Fruit fly (Drosophila melanogaster) whole organism, embryonic: Measurements from ENCODE around the gene ppk17.

ENCODE experiments used
- BtbVII ChIP-seq: fragments of 200-800 bp; sonication (Bioruptor generic); optimal IDR thresholded peaks from 3 replicates; lab custom pipeline; 2017; ENCODE audit warnings: missing biosample characterization, mild to moderate bottlenecking, missing genetic modification characterization
- CG11723 ChIP-seq: fragments of 200-800 bp; sonication (Bioruptor generic); optimal IDR thresholded peaks from 2 replicates; lab custom pipeline; 2017; ENCODE audit warnings: missing biosample characterization, mild to moderate bottlenecking, missing genetic modification characterization
- CG12219 ChIP-seq: fragments of 200-800 bp; sonication (Bioruptor generic); optimal IDR thresholded peaks from 3 replicates; lab custom pipeline; 2018; ENCODE audit warnings: missing biosample characterization, mild to moderate bottlenecking, missing genetic modification characterization
- CG1233 ChIP-seq: fragments of 200-800 bp; sonication (Bioruptor generic); optimal IDR thresholded peaks from 4 replicates; lab custom pipeline; 2018; ENCODE audit warnings: missing biosample characterization, mild to moderate bottlenecking, missing genetic modification characterization
- CG13424 ChIP-seq: fragments of 200-800 bp; sonication (Bioruptor generic); optimal IDR thresholded peaks from 2 replicates; lab custom pipeline; 2019; ENCODE audit warnings: missing biosample characterization, mild to moderate bottlenecking, missing genetic modification characterization, moderate library complexity
- CG14050 ChIP-seq: fragments of 200-800 bp; sonication (Bioruptor generic); IDR thresholded peaks from 3 replicates; pipeline ENCODE4 v1.3.6; 2022; ENCODE audit warnings: missing biosample characterization, missing genetic modification characterization
- CG15479 ChIP-seq: fragments of 200-800 bp; sonication (Bioruptor generic); optimal IDR thresholded peaks from 3 replicates; lab custom pipeline; 2019; ENCODE audit warnings: missing biosample characterization, mild to moderate bottlenecking, missing genetic modification characterization, moderate library complexity
- CG2678 ChIP-seq: fragments of 200-800 bp; sonication (Bioruptor generic); optimal IDR thresholded peaks from 3 replicates; lab custom pipeline; 2019; ENCODE audit warnings: missing biosample characterization, mild to moderate bottlenecking, missing genetic modification characterization, moderate library complexity
- CG30431 ChIP-seq: fragments of 200-800 bp; sonication (Bioruptor generic); optimal IDR thresholded peaks from 2 replicates; lab custom pipeline; 2017; ENCODE audit warnings: missing biosample characterization, missing genetic modification characterization
- CG32772 ChIP-seq: fragments of 200-800 bp; sonication (Bioruptor generic); IDR thresholded peaks from 2 replicates; pipeline ENCODE4 v1.3.6; 2022; ENCODE audit warnings: missing biosample characterization, missing genetic modification characterization
- CG4820 ChIP-seq: fragments of 200-800 bp; sonication (Bioruptor generic); optimal IDR thresholded peaks from 3 replicates; lab custom pipeline; 2016; ENCODE audit warnings: missing biosample characterization, missing genetic modification characterization
- CG5180 ChIP-seq: fragments of 200-800 bp; sonication (Bioruptor generic); optimal IDR thresholded peaks from 3 replicates; lab custom pipeline; 2017; ENCODE audit warnings: missing biosample characterization, missing genetic modification characterization, mild to moderate bottlenecking, moderate library complexity, missing genetic modification reagents
- CG6254 ChIP-seq: fragments of 200-800 bp; sonication (Bioruptor generic); optimal IDR thresholded peaks from 3 replicates; lab custom pipeline; 2017; ENCODE audit warnings: mild to moderate bottlenecking, missing biosample characterization, missing genetic modification reagents, missing genetic modification characterization
- CG8388 ChIP-seq: fragments of 200-800 bp; sonication (Bioruptor generic); optimal IDR thresholded peaks from 2 replicates; lab custom pipeline; 2019; ENCODE audit warnings: missing biosample characterization, mild to moderate bottlenecking, missing genetic modification characterization, moderate library complexity
- D19B ChIP-seq: fragments of 200-800 bp; sonication (Bioruptor generic); optimal IDR thresholded peaks from 2 replicates; lab custom pipeline; 2017; ENCODE audit warnings: missing biosample characterization, mild to moderate bottlenecking, missing genetic modification characterization
- Dek ChIP-seq: fragments of 200-800 bp; sonication (Bioruptor generic); optimal IDR thresholded peaks from 3 replicates; lab custom pipeline; 2019; ENCODE audit warnings: missing biosample characterization, mild to moderate bottlenecking, missing genetic modification characterization, moderate library complexity
- Dip3 ChIP-seq: fragments of 200-800 bp; sonication (Bioruptor generic); optimal IDR thresholded peaks from 3 replicates; lab custom pipeline; 2016; ENCODE audit warnings: missing biosample characterization, missing genetic modification characterization
- Eip74EF ChIP-seq, 2 experiments: fragments of 200-800 bp in 1 of 2; fragments of >200 bp in 1 of 2; sonication (Bioruptor generic) in 1 of 2; optimal IDR thresholded peaks; 2 replicates each; lab custom pipeline; 2017 to 2019; ENCODE audit warnings: missing biosample characterization in 2 of 2, missing genetic modification characterization in 2 of 2, mild to moderate bottlenecking in 1 of 2, moderate library complexity in 1 of 2
- Ets65A ChIP-seq: fragments of 200-800 bp; sonication (Bioruptor generic); peaks from one replicate; lab custom pipeline; 2016; ENCODE audit warnings: missing biosample characterization, missing genetic modification characterization
- Fer1 ChIP-seq: fragments of 200-800 bp; sonication (Bioruptor generic); optimal IDR thresholded peaks from 2 replicates; lab custom pipeline; 2017; ENCODE audit warnings: missing biosample characterization, mild to moderate bottlenecking, missing genetic modification characterization
- Fer2 ChIP-seq: fragments of 200-800 bp; sonication (Bioruptor generic); optimal IDR thresholded peaks from 2 replicates; lab custom pipeline; 2018; ENCODE audit warnings: missing biosample characterization, mild to moderate bottlenecking, missing genetic modification characterization, moderate library complexity
- GATAe ChIP-seq: fragments of 200-800 bp; sonication (Bioruptor generic); conservative IDR thresholded peaks from 2 replicates; pipeline ENCODE4 v1.3.6; 2022; ENCODE audit warnings: missing biosample characterization, missing genetic modification characterization
- HLH54F ChIP-seq: fragments of 200-800 bp; sonication (Bioruptor generic); optimal IDR thresholded peaks from 3 replicates; lab custom pipeline; 2016; ENCODE audit warnings: missing biosample characterization, missing genetic modification characterization
- Hr3 ChIP-seq: fragments of 200-800 bp; sonication (Bioruptor generic); optimal IDR thresholded peaks from 3 replicates; lab custom pipeline; 2016; ENCODE audit warnings: missing biosample characterization, missing genetic modification characterization
- MTF-1 ChIP-seq: fragments of 200-800 bp; sonication (Bioruptor generic); optimal IDR thresholded peaks from 2 replicates; lab custom pipeline; 2018; ENCODE audit warnings: missing biosample characterization, mild to moderate bottlenecking, missing genetic modification characterization, borderline replicate concordance
- NC2α ChIP-seq: fragments of 200-800 bp; sonication (Bioruptor generic); optimal IDR thresholded peaks from 2 replicates; lab custom pipeline; 2016; ENCODE audit warnings: missing biosample characterization, missing genetic modification characterization
- NfI ChIP-seq: fragments of 200-800 bp; sonication (Bioruptor generic); optimal IDR thresholded peaks from 3 replicates; lab custom pipeline; 2018; ENCODE audit warnings: missing biosample characterization, mild to moderate bottlenecking, missing genetic modification characterization, moderate library complexity
- Taf1 ChIP-seq: fragments of 200-800 bp; sonication (Bioruptor generic); IDR thresholded peaks from 2 replicates; pipeline ENCODE4 v1.3.6; 2022; ENCODE audit warnings: missing biosample characterization, missing genetic modification characterization
- Usf ChIP-seq: fragments of 200-800 bp; sonication (Bioruptor generic); optimal IDR thresholded peaks from 2 replicates; lab custom pipeline; 2017; ENCODE audit warnings: missing genotype, missing biosample characterization, missing genetic modification characterization
- abd-A ChIP-seq: fragments of 200-800 bp; sonication (Bioruptor generic); optimal IDR thresholded peaks from 3 replicates; lab custom pipeline; 2019; ENCODE audit warnings: missing biosample characterization, mild to moderate bottlenecking, missing genetic modification characterization, moderate library complexity
- bab2 ChIP-seq: fragments of 200-800 bp; sonication (Bioruptor generic); optimal IDR thresholded peaks from 2 replicates; lab custom pipeline; 2016; ENCODE audit warnings: missing biosample characterization, missing genetic modification characterization
- cas ChIP-seq: fragments of 200-800 bp; sonication (Bioruptor generic); IDR thresholded peaks from 2 replicates; pipeline ENCODE4 v1.3.6; 2022; ENCODE audit warnings: missing biosample characterization, missing genetic modification characterization
- chm ChIP-seq: fragments of 200-800 bp; sonication (Bioruptor generic); IDR thresholded peaks from 2 replicates; pipeline ENCODE4 v1.3.6; 2022; ENCODE audit warnings: missing biosample characterization, missing genetic modification characterization
- exex ChIP-seq: fragments of 200-800 bp; sonication (Bioruptor generic); optimal IDR thresholded peaks from 4 replicates; lab custom pipeline; 2018; ENCODE audit warnings: missing biosample characterization, mild to moderate bottlenecking, missing genetic modification characterization, moderate library complexity
- eyg ChIP-seq: fragments of 200-800 bp; sonication (Bioruptor generic); optimal IDR thresholded peaks from 3 replicates; lab custom pipeline; 2016; ENCODE audit warnings: missing biosample characterization, missing genetic modification characterization
- gt ChIP-seq: fragments of 200-800 bp; sonication (Bioruptor generic); IDR thresholded peaks from 2 replicates; pipeline ENCODE4 v1.3.6; 2022; ENCODE audit warnings: missing biosample characterization, missing genetic modification characterization
- ind ChIP-seq: fragments of 200-800 bp; sonication (Bioruptor generic); optimal IDR thresholded peaks from 3 replicates; lab custom pipeline; 2016; ENCODE audit warnings: missing biosample characterization, missing genetic modification characterization
- lmd ChIP-seq: fragments of 200-800 bp; sonication (Bioruptor generic); IDR thresholded peaks from 2 replicates; pipeline ENCODE4 v1.3.6; 2022; ENCODE audit warnings: missing biosample characterization, missing genetic modification characterization
- luna ChIP-seq: fragments of 200-800 bp; sonication (Bioruptor generic); optimal IDR thresholded peaks from 2 replicates; lab custom pipeline; 2016; ENCODE audit warnings: missing biosample characterization, missing genetic modification characterization
- nau ChIP-seq: fragments of 200-800 bp; sonication (Bioruptor generic); optimal IDR thresholded peaks from 3 replicates; lab custom pipeline; 2017; ENCODE audit warnings: missing biosample characterization, mild to moderate bottlenecking, missing genetic modification characterization, missing genetic modification reagents
- run ChIP-seq: fragments of 200-800 bp; sonication (Bioruptor generic); optimal IDR thresholded peaks from 3 replicates; lab custom pipeline; 2018; ENCODE audit warnings: missing biosample characterization, mild to moderate bottlenecking, missing genetic modification characterization
- scrt ChIP-seq: fragments of 200-800 bp; sonication (Bioruptor generic); optimal IDR thresholded peaks from 2 replicates; lab custom pipeline; 2018; ENCODE audit warnings: missing biosample characterization, mild to moderate bottlenecking, missing genetic modification characterization, moderate library complexity
- sd ChIP-seq: fragments of 200-800 bp; sonication (Bioruptor generic); optimal IDR thresholded peaks from 3 replicates; lab custom pipeline; 2018; ENCODE audit warnings: missing biosample characterization, mild to moderate bottlenecking, missing genetic modification characterization, moderate library complexity
- sens ChIP-seq: fragments of 200-800 bp; sonication (Bioruptor generic); peaks from one replicate; lab custom pipeline; 2016; ENCODE audit warnings: missing biosample characterization, missing genetic modification characterization
- slbo ChIP-seq: fragments of 200-800 bp; sonication (Bioruptor generic); IDR thresholded peaks from 2 replicates; pipeline ENCODE4 v1.3.6; 2022; ENCODE audit warnings: missing biosample characterization, missing genetic modification characterization
- tap ChIP-seq: fragments of 200-800 bp; optimal IDR thresholded peaks from 3 replicates; lab custom pipeline; 2019; ENCODE audit warnings: missing biosample characterization, mild to moderate bottlenecking, missing genetic modification characterization, moderate library complexity
- tgo ChIP-seq: fragments of 200-800 bp; sonication (Bioruptor generic); IDR thresholded peaks from 3 replicates; pipeline ENCODE4 v1.3.6; 2022; ENCODE audit warnings: missing biosample characterization, missing genetic modification characterization
- tll ChIP-seq, 2 experiments: fragments of 200-800 bp in 1 of 2; fragments of >200 bp in 1 of 2; sonication (Bioruptor generic) in 1 of 2; optimal IDR thresholded peaks; 2 replicates each; lab custom pipeline; 2017 to 2019; ENCODE audit warnings: missing biosample characterization in 2 of 2, missing genetic modification characterization in 2 of 2, mild to moderate bottlenecking in 1 of 2, moderate library complexity in 1 of 2
- yki ChIP-seq: fragments of >200 bp; optimal IDR thresholded peaks from 3 replicates; lab custom pipeline; 2018

Gene ppk17

dm6 chr2L:16719643-16720515 is 40.5 kb downstream of the ppk17 start, which contains the start of gene Cyt-c-p (continued):
- TF ChIP-seq exex (tag; lab: Kevin White, UChicago) = peak; percentile 44
- peak; percentile 67; the same call in 1 of the 2 replicates for TF ChIP-seq chm (GFP tag; lab: Robert Waterston, UW)
- no peak for TF ChIP-seq CG12219 (GFP tag; lab: Kevin White, UChicago)
- no peak for TF ChIP-seq CG11723
- peak in 1 of 2 experiments; percentile 77 for TF ChIP-seq Eip74EF (GFP tag; optimal IDR thresholded peaks at IDR 0.05; lab: Kevin White, UChicago)
- no peak for TF ChIP-seq CG5180 (GFP tag; lab: Kevin White, UChicago)
- no peak for TF ChIP-seq CG4820
- no peak for TF ChIP-seq cas
- no peak for TF ChIP-seq NfI (GFP tag; lab: Kevin White, UChicago)
- TF ChIP-seq HLH54F (GFP tag; lab: Kevin White, UChicago) = peak; percentile 9
- no peak for TF ChIP-seq eyg (GFP tag; lab: Kevin White, UChicago)
- TF ChIP-seq scrt (GFP tag; lab: Kevin White, UChicago) = peak; percentile 53
- TF ChIP-seq run (tag; lab: Kevin White, UChicago) = peak; percentile 35
- no peak for TF ChIP-seq MTF-1 (GFP tag; lab: Kevin White, UChicago)
- TF ChIP-seq BtbVII (GFP tag; lab: Kevin White, UChicago) = peak; percentile 34
- no peak for TF ChIP-seq gt (GFP tag; lab: Robert Waterston, UW)
- TF ChIP-seq tgo (GFP tag; lab: Robert Waterston, UW) = no peak
- no peak for TF ChIP-seq CG14050 (GFP tag; lab: Robert Waterston, UW)
- peak; percentile 4 for TF ChIP-seq Dek
- peak; percentile 31 for TF ChIP-seq Fer1 (GFP tag; lab: Kevin White, UChicago)
- no peak for TF ChIP-seq yki (lab: Kevin White, UChicago)
- TF ChIP-seq luna (GFP tag; lab: Kevin White, UChicago) = no peak
- TF ChIP-seq CG2678 = peak; percentile 38
- TF ChIP-seq CG15479 (GFP tag; lab: Kevin White, UChicago) = no peak
- no peak for TF ChIP-seq bab2
- no peak for TF ChIP-seq Hr3 (GFP tag; lab: Kevin White, UChicago)
- TF ChIP-seq NC2α (GFP tag; lab: Kevin White, UChicago) = no peak
- no peak for TF ChIP-seq Dip3
- peak; percentile 69 for TF ChIP-seq sd (tag; lab: Kevin White, UChicago)
- TF ChIP-seq Ets65A (GFP tag; lab: Kevin White, UChicago) = no peak
- TF ChIP-seq CG6254 (GFP tag; lab: Kevin White, UChicago) = no peak
- 0 out of 2 replicates have a peak, but pooled peaks have one; percentile 14 for TF ChIP-seq slbo (GFP tag; lab: Robert Waterston, UW)
- no peak for TF ChIP-seq CG1233 (GFP tag; lab: Kevin White, UChicago)
- no peak for TF ChIP-seq CG8388 (GFP tag; lab: Kevin White, UChicago)
- no peak for TF ChIP-seq Fer2 (tag; lab: Kevin White, UChicago)
- TF ChIP-seq tll (GFP tag; optimal IDR thresholded peaks at IDR 0.05; lab: Kevin White, UChicago) = no peak
- no peak for TF ChIP-seq Usf (GFP tag; lab: Kevin White, UChicago)
- TF ChIP-seq nau (GFP tag; lab: Kevin White, UChicago) = peak; percentile 23
- peak; percentile 94 for TF ChIP-seq abd-A (tag; lab: Kevin White, UChicago)
- peak; percentile 82 for TF ChIP-seq sens (GFP tag; lab: Kevin White, UChicago)
- no peak for TF ChIP-seq lmd
- TF ChIP-seq D19B (GFP tag; lab: Kevin White, UChicago) = no peak
- no peak for TF ChIP-seq ind (GFP tag; lab: Kevin White, UChicago)
- TF ChIP-seq Taf1 (GFP tag; lab: Robert Waterston, UW) = no peak
- peak; percentile 3 for TF ChIP-seq CG13424 (tag; lab: Kevin White, UChicago)
- TF ChIP-seq tap (tag; lab: Kevin White, UChicago) = no peak
- TF ChIP-seq GATAe (GFP tag; lab: Robert Waterston, UW) = no peak
- TF ChIP-seq CG30431 (GFP tag; lab: Kevin White, UChicago) = no peak
- no peak for TF ChIP-seq CG32772 (GFP tag; lab: Robert Waterston, UW)
